2 worm cellular contexts compared by ENCODE assay signal in genomic region chrII:8921456-8921855, ce11.
TF ChIP-seq lines count a peak whose summit lies in the region.

No protein-coding gene starts in this region.

TF ChIP-seq in whole organism, L4 larva, 104 proteins besides CTCF, POLR2A, EP300 and RAD21:
- TF ChIP-seq aha-1 (tag; lab: Kevin White, UChicago) (peak; percentile 89), dpl-1 (GFP tag; optimal IDR thresholded peaks at IDR 0.05; lab: Kevin White, UChicago) (no peak), saeg-2 (GFP tag; IDR thresholded peaks at IDR 0.05; lab: Robert Waterston, UW) (no peak)
TF ChIP-seq in whole organism, L4 larva: peak in this region for 1.

TF ChIP-seq in whole organism, young adult, 124 proteins besides CTCF, POLR2A, EP300 and RAD21:
- TF ChIP-seq ama-1 (optimal IDR thresholded peaks at IDR 0.05; lab: Kevin White, UChicago) (no peak), ama-1 (GFP tag; optimal IDR thresholded peaks at IDR 0.05; lab: Kevin White, UChicago) (no peak), D2030.7 (GFP tag; IDR thresholded peaks at IDR 0.05; lab: Robert Waterston, UW) (no peak), cebp-1 (GFP tag; IDR thresholded peaks at IDR 0.05; lab: Robert Waterston, UW) (no peak), cebp-1 (tag; optimal IDR thresholded peaks at IDR 0.05; lab: Kevin White, UChicago) (peak; percentile 80)
